Fruit fly (Drosophila melanogaster): ENCODE results near the gene Obp19b.

DNA sequence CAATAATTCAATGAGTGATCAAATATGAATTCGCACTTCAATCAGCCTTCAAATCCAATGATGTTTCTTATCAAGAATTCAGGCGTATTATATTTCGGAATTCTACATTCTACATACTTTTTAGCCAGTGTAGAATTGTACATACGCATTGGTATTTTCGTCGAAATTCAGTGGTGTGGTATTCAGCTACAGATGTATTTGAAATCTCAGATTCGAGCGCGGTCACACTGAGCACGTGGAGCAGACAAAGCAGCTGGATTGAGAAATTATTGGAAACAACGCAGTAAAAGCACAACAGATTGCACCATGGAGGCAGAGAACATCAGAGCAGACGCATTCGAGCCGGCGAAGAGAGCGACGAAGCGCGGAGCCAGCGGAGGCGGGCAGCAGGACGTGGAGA, 25.3 kb upstream of the Obp19b start:
- TF ChIP-seq CG15336 (GFP tag; IDR thresholded peaks at IDR 0.05) (no peak), CG11762 (GFP tag; optimal IDR thresholded peaks at IDR 0.05; ENCODE audit: insufficient read depth) (no peak), dac (GFP tag; optimal IDR thresholded peaks at IDR 0.05) (no peak), CG3032 (tag; optimal IDR thresholded peaks at IDR 0.05) (no peak), fkh (GFP tag; optimal IDR thresholded peaks at IDR 0.05) (no peak), CG8119 (GFP tag; IDR thresholded peaks at IDR 0.05) (no peak), CG6808 (GFP tag; optimal IDR thresholded peaks at IDR 0.05) (no peak), salr (GFP tag; optimal IDR thresholded peaks at IDR 0.05) (no peak), svp (GFP tag) (no peak), acj6 (GFP tag; optimal IDR thresholded peaks at IDR 0.05) (no peak)
